Worm (Caenorhabditis elegans) whole organism, young adult: ENCODE results near the gene F47B8.4.
"Not testable (repeated sequence)": the region's sequence is repeated elsewhere in the genome, so short reads cannot be mapped to it uniquely, and the experiment has no call there.

Experiments
- C06A6.2 ChIP-seq: fragments of 200-800 bp; sonication (Bioruptor generic); conservative IDR thresholded peaks from 2 replicates; pipeline ENCODE4 v1.3.6; 2022; ENCODE audit warnings: missing genetic modification characterization, missing compliant biosample characterization
- D2030.7 ChIP-seq: fragments of 200-800 bp; sonication (Bioruptor generic); IDR thresholded peaks from 2 replicates; pipeline ENCODE4 v1.3.6; 2022; ENCODE audit warnings: missing genetic modification reagents, missing genetic modification characterization, missing compliant biosample characterization
- F22D6.2 ChIP-seq: sonication (generic microtip); optimal IDR thresholded peaks from 2 replicates; lab custom pipeline; 2016; ENCODE audit warnings: mild to moderate bottlenecking, missing genetic modification characterization, missing compliant biosample characterization
- K12H6.12 ChIP-seq: fragments of 200-800 bp; sonication (Bioruptor generic); optimal IDR thresholded peaks from 2 replicates; lab custom pipeline; 2018; ENCODE audit warnings: mild to moderate bottlenecking, missing genetic modification characterization, missing compliant biosample characterization
- ama-1 ChIP-seq, 3 experiments: fragments of 150-350 bp in 1 of 3; sonication (generic microtip) in 2 of 3; optimal IDR thresholded peaks; 2 replicates each; lab custom pipeline; 2014 to 2018; ENCODE audit warnings: missing biosample characterization in 2 of 3, missing genetic modification characterization in 2 of 3, missing genetic modification reagents in 2 of 3
- athp-1 ChIP-seq: sonication (generic microtip); optimal IDR thresholded peaks from 2 replicates; lab custom pipeline; 2017; ENCODE audit warnings: mild to moderate bottlenecking, missing genetic modification characterization, missing compliant biosample characterization
- bed-1 ChIP-seq: fragments of 200-800 bp; sonication (Bioruptor generic); IDR thresholded peaks from 2 replicates; pipeline ENCODE4 v1.3.6; 2022; ENCODE audit warnings: missing genetic modification reagents, missing genetic modification characterization, missing compliant biosample characterization
- die-1 ChIP-seq: sonication (generic microtip); optimal IDR thresholded peaks from 2 replicates; lab custom pipeline; 2016; ENCODE audit warnings: missing genotype, mild to moderate bottlenecking, missing genetic modification characterization, missing compliant biosample characterization
- him-1 ChIP-seq: sonication (generic microtip); optimal IDR thresholded peaks from 2 replicates; lab custom pipeline; 2016; ENCODE audit warnings: missing genotype, missing genetic modification reagents, missing genetic modification characterization, missing compliant biosample characterization
- nfya-1 ChIP-seq: sonication (generic microtip); optimal IDR thresholded peaks from 2 replicates; lab custom pipeline; 2017; ENCODE audit warnings: antibody characterized with exemption, missing compliant biosample characterization, missing genetic modification characterization, borderline replicate concordance; ENCODE audit not compliant: insufficient read depth
- pha-4 ChIP-seq: fragments of 150-350 bp; sonication (generic microtip); optimal IDR thresholded peaks from 2 replicates; lab custom pipeline; 2014; ENCODE audit warnings: missing biosample characterization, missing genetic modification reagents, missing genetic modification characterization
- snpc-4 ChIP-seq, 5 experiments: fragments of 150-350 bp in 1 of 5; sonication (generic microtip) in 4 of 5; optimal IDR thresholded peaks; 2 replicates each; lab custom pipeline; 2014 to 2018; ENCODE audit warnings: missing genetic modification characterization in 5 of 5, missing biosample characterization in 3 of 5, antibody characterized with exemption in 2 of 5, mild to moderate bottlenecking in 2 of 5, missing compliant biosample characterization in 2 of 5, missing genotype in 2 of 5, moderate library complexity in 2 of 5, missing genetic modification reagents in 1 of 5
- somi-1 ChIP-seq: fragments of 200-800 bp; sonication (Bioruptor generic); optimal IDR thresholded peaks from 2 replicates; lab custom pipeline; 2018; ENCODE audit warnings: mild to moderate bottlenecking, missing genetic modification characterization, missing compliant biosample characterization
- unc-62 ChIP-seq: fragments of 150-350 bp; optimal IDR thresholded peaks from 2 replicates; lab custom pipeline; 2014; ENCODE audit warnings: missing biosample characterization, missing genetic modification reagents, missing genetic modification characterization

DNA sequence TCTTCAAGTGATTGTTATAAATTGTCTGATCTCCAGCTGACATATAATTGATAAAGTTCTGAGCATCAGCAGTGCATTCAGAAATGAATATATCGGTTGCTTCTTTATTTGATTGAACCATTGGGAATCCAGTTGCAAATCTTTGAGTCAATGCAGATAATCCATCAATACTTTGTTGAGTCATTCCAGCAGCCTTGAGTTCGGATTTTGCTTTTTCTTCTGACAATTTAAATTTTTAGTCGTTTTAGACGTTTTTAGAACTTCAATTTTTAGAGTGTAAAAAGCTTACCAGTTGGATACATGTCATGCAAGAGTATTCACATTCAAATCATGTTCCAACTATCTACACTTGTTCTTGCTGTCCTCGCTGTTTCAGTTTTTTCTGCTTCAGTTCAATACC lies 14.8 kb downstream of the F47B8.4 start, which contains the start of gene F14D7.14:
- TF ChIP-seq him-1 (tag; lab: Kevin White, UChicago); snpc-4 (GFP tag; optimal IDR thresholded peaks at IDR 0.05; lab: Kevin White, UChicago); snpc-4 (tag; optimal IDR thresholded peaks at IDR 0.05; lab: Kevin White, UChicago); athp-1; C06A6.2 (GFP tag; lab: Robert Waterston, UW); K12H6.12; die-1 (tag; lab: Kevin White, UChicago); bed-1 (GFP tag; lab: Robert Waterston, UW); pha-4; somi-1; nfya-1 (tag; lab: Kevin White, UChicago); ama-1 (optimal IDR thresholded peaks at IDR 0.05; lab: Kevin White, UChicago); ama-1 (GFP tag; optimal IDR thresholded peaks at IDR 0.05; lab: Kevin White, UChicago); D2030.7 (GFP tag; lab: Robert Waterston, UW); F22D6.2; unc-62 (GFP tag; lab: Kevin White, UChicago): not testable (repeated sequence)
